Worm (Caenorhabditis elegans): ENCODE data around the gene dnc-3.

- TF ChIP-seq him-1 (tag; optimal IDR thresholded peaks at IDR 0.05) (no peak), dao-5 (tag; optimal IDR thresholded peaks at IDR 0.05) (no peak), W03F9.2 (tag; optimal IDR thresholded peaks at IDR 0.05) (no peak)
These were observed 3.9 kb downstream of the dnc-3 start, which contains the start of gene lgc-45 for ce11 chrII:3557417-3557816.

All from whole organism, L4/young adult.